Fruit fly (Drosophila melanogaster) whole organism, embryonic: ENCODE measurements around the gene CG31068.

Source experiments
- Awh ChIP-seq: fragments of 200-800 bp; sonication (Bioruptor generic); IDR thresholded peaks from 2 replicates; pipeline ENCODE4, ENCODE4 v1.3.6; 2022; ENCODE audit warnings: missing biosample characterization, missing genetic modification characterization
- B-H1 ChIP-seq: fragments of 200-800 bp; sonication (Bioruptor generic); IDR thresholded peaks from 3 replicates; pipeline ENCODE4 v1.3.6; 2022; ENCODE audit warnings: missing biosample characterization, missing genetic modification characterization
- Bdp1 ChIP-seq: fragments of 200-800 bp; sonication (Bioruptor generic); optimal IDR thresholded peaks from 3 replicates; lab custom pipeline; 2016; ENCODE audit warnings: missing biosample characterization, missing genetic modification characterization
- BtbVII ChIP-seq: fragments of 200-800 bp; sonication (Bioruptor generic); optimal IDR thresholded peaks from 3 replicates; lab custom pipeline; 2017; ENCODE audit warnings: missing biosample characterization, mild to moderate bottlenecking, missing genetic modification characterization
- Bteb2 ChIP-seq: fragments of 200-800 bp; sonication (Bioruptor generic); optimal IDR thresholded peaks from 2 replicates; lab custom pipeline; 2016; ENCODE audit warnings: missing biosample characterization, missing genetic modification characterization
- CG11398 ChIP-seq: fragments of 200-800 bp; sonication (Bioruptor generic); optimal IDR thresholded peaks from 2 replicates; lab custom pipeline; 2016; ENCODE audit warnings: missing biosample characterization, missing genetic modification characterization
- CG11504 ChIP-seq: fragments of 200-800 bp; sonication (Bioruptor generic); optimal IDR thresholded peaks from 3 replicates; lab custom pipeline; 2019; ENCODE audit warnings: missing biosample characterization, mild to moderate bottlenecking, missing genetic modification characterization, moderate library complexity
- CG12942 ChIP-seq: fragments of 200-800 bp; sonication (Bioruptor generic); optimal IDR thresholded peaks from 3 replicates; lab custom pipeline; 2016; ENCODE audit warnings: missing biosample characterization, missing genetic modification characterization
- CG13287 ChIP-seq: fragments of 200-800 bp; sonication (Bioruptor generic); IDR thresholded peaks from 2 replicates; pipeline ENCODE4 v1.3.6; 2022; ENCODE audit warnings: missing biosample characterization, missing genetic modification characterization; ENCODE audit not compliant: partially characterized antibody
- CG15514 ChIP-seq: fragments of 200-800 bp; sonication (Bioruptor generic); optimal IDR thresholded peaks from 3 replicates; lab custom pipeline; 2017; ENCODE audit warnings: missing biosample characterization, missing genetic modification characterization, mild to moderate bottlenecking, moderate library complexity, missing genetic modification reagents
- CG18476 ChIP-seq: fragments of 200-800 bp; sonication (Bioruptor generic); optimal IDR thresholded peaks from 2 replicates; lab custom pipeline; 2016; ENCODE audit warnings: missing biosample characterization, mild to moderate bottlenecking, missing genetic modification characterization
- CG2129 ChIP-seq: fragments of 200-800 bp; sonication (Bioruptor generic); IDR thresholded peaks from 2 replicates; pipeline ENCODE4 v1.3.6; 2022; ENCODE audit warnings: missing biosample characterization, missing genetic modification characterization; ENCODE audit not compliant: partially characterized antibody
- CG4617 ChIP-seq: fragments of 200-800 bp; sonication (Bioruptor generic); optimal IDR thresholded peaks from 3 replicates; lab custom pipeline; 2016; ENCODE audit warnings: missing biosample characterization, missing genetic modification characterization, borderline replicate concordance
- CG6765 ChIP-seq: fragments of 200-800 bp; sonication (Bioruptor generic); optimal IDR thresholded peaks from 3 replicates; lab custom pipeline; 2017; ENCODE audit warnings: missing biosample characterization, mild to moderate bottlenecking, missing genetic modification characterization
- CG7556 ChIP-seq: fragments of 200-800 bp; sonication (Bioruptor generic); optimal IDR thresholded peaks from 2 replicates; lab custom pipeline; 2017; ENCODE audit warnings: missing biosample characterization, mild to moderate bottlenecking, missing genetic modification characterization
- CG9437 ChIP-seq: fragments of 200-800 bp; sonication (Bioruptor generic); optimal IDR thresholded peaks from 2 replicates; lab custom pipeline; 2018; ENCODE audit warnings: missing biosample characterization, mild to moderate bottlenecking, missing genetic modification characterization
- CG9609 ChIP-seq: fragments of 200-800 bp; sonication (Bioruptor generic); optimal IDR thresholded peaks from 3 replicates; lab custom pipeline; 2016; ENCODE audit warnings: missing biosample characterization, missing genetic modification characterization
- D19A ChIP-seq: fragments of 200-800 bp; optimal IDR thresholded peaks from 3 replicates; lab custom pipeline; 2019; ENCODE audit warnings: missing biosample characterization, mild to moderate bottlenecking, missing genetic modification characterization, moderate library complexity
- Dbx ChIP-seq: fragments of 200-800 bp; sonication (Bioruptor generic); IDR thresholded peaks from 3 replicates; pipeline ENCODE4 v1.3.6; 2022; ENCODE audit warnings: missing biosample characterization, missing genetic modification characterization
- Deaf1 ChIP-seq: fragments of 200-800 bp; optimal IDR thresholded peaks from 3 replicates; lab custom pipeline; 2019; ENCODE audit warnings: missing biosample characterization, mild to moderate bottlenecking, missing genetic modification characterization, moderate library complexity
- Dek ChIP-seq: fragments of 200-800 bp; sonication (Bioruptor generic); optimal IDR thresholded peaks from 3 replicates; lab custom pipeline; 2019; ENCODE audit warnings: missing biosample characterization, mild to moderate bottlenecking, missing genetic modification characterization, moderate library complexity
- E2f1 ChIP-seq: fragments of 200-800 bp; sonication (Bioruptor generic); IDR thresholded peaks from 2 replicates; pipeline ENCODE4 v1.3.6; 2022; ENCODE audit warnings: missing biosample characterization, missing genetic modification characterization
- E2f2 ChIP-seq: fragments of 200-800 bp; sonication (Bioruptor generic); IDR thresholded peaks from 2 replicates; pipeline ENCODE4 v1.3.6; 2022; ENCODE audit warnings: missing biosample characterization, missing genetic modification characterization
- Ets97D ChIP-seq: fragments of 200-800 bp; sonication (Bioruptor generic); optimal IDR thresholded peaks from 3 replicates; lab custom pipeline; 2016; ENCODE audit warnings: missing biosample characterization, missing genetic modification characterization
- H15 ChIP-seq: fragments of 200-800 bp; sonication (Bioruptor generic); IDR thresholded peaks from 3 replicates; pipeline ENCODE4 v1.3.6; 2022; ENCODE audit warnings: missing biosample characterization, missing genetic modification characterization
- HLH4C ChIP-seq: fragments of 200-800 bp; sonication (Bioruptor generic); IDR thresholded peaks from 3 replicates; pipeline ENCODE4 v1.3.6; 2022; ENCODE audit warnings: missing biosample characterization, missing genetic modification characterization; ENCODE audit not compliant: partially characterized antibody
- Jarid2 ChIP-seq: fragments of 200-800 bp; sonication (Bioruptor generic); optimal IDR thresholded peaks from 3 replicates; lab custom pipeline; 2017; ENCODE audit warnings: mild to moderate bottlenecking, missing biosample characterization, missing genetic modification reagents, missing genetic modification characterization
- Kr ChIP-seq: fragments of 200-800 bp; sonication (Bioruptor generic); optimal IDR thresholded peaks from 2 replicates; lab custom pipeline; 2017; ENCODE audit warnings: missing biosample characterization, mild to moderate bottlenecking, missing genetic modification characterization
- MESR4 ChIP-seq: fragments of 200-800 bp; sonication (Bioruptor generic); optimal IDR thresholded peaks from 2 replicates; lab custom pipeline; 2018; ENCODE audit warnings: missing biosample characterization, mild to moderate bottlenecking, missing genetic modification characterization, moderate library complexity
- Mes4 ChIP-seq: fragments of 200-800 bp; sonication (Bioruptor generic); optimal IDR thresholded peaks from 2 replicates; lab custom pipeline; 2016; ENCODE audit warnings: missing biosample characterization, missing genetic modification characterization
- PHDP ChIP-seq: fragments of 200-800 bp; sonication (Bioruptor generic); optimal IDR thresholded peaks from 3 replicates; lab custom pipeline; 2018; ENCODE audit warnings: missing biosample characterization, mild to moderate bottlenecking, missing genetic modification characterization, moderate library complexity
- Sry-β ChIP-seq: fragments of 200-800 bp; sonication (Bioruptor generic); optimal IDR thresholded peaks from 2 replicates; lab custom pipeline; 2018; ENCODE audit warnings: missing biosample characterization, mild to moderate bottlenecking, missing genetic modification characterization, moderate library complexity
- al ChIP-seq: fragments of 200-800 bp; sonication (Bioruptor generic); IDR thresholded peaks from 2 replicates; pipeline ENCODE4 v1.3.6; 2022; ENCODE audit warnings: missing biosample characterization, missing genetic modification characterization
- amos ChIP-seq: fragments of 200-800 bp; sonication (Bioruptor generic); IDR thresholded peaks from 2 replicates; pipeline ENCODE4 v1.3.6; 2022; ENCODE audit warnings: missing biosample characterization, missing genetic modification characterization; ENCODE audit not compliant: partially characterized antibody
- ato ChIP-seq: fragments of 200-800 bp; sonication (Bioruptor generic); IDR thresholded peaks from 2 replicates; pipeline ENCODE4 v1.3.6; 2022; ENCODE audit warnings: missing biosample characterization, missing genetic modification characterization; ENCODE audit not compliant: partially characterized antibody
- cas ChIP-seq: fragments of 200-800 bp; sonication (Bioruptor generic); IDR thresholded peaks from 2 replicates; pipeline ENCODE4 v1.3.6; 2022; ENCODE audit warnings: missing biosample characterization, missing genetic modification characterization
- crp ChIP-seq, 2 experiments: fragments of 200-800 bp; sonication (Bioruptor generic); optimal IDR thresholded peaks; 2 replicates in 1 of 2; 3 replicates in 1 of 2; lab custom pipeline; 2017; ENCODE audit warnings: missing biosample characterization in 2 of 2, missing genetic modification characterization in 2 of 2, mild to moderate bottlenecking in 1 of 2, moderate library complexity in 1 of 2
- dysf ChIP-seq: fragments of 200-800 bp; sonication (Bioruptor generic); IDR thresholded peaks from 3 replicates; pipeline ENCODE4 v1.3.6; 2022; ENCODE audit warnings: missing biosample characterization, missing genetic modification characterization
- fu2 ChIP-seq: fragments of 200-800 bp; sonication (Bioruptor generic); optimal IDR thresholded peaks from 2 replicates; lab custom pipeline; 2016; ENCODE audit warnings: missing biosample characterization, missing genetic modification characterization
- jing ChIP-seq: fragments of 200-800 bp; sonication (Bioruptor generic); optimal IDR thresholded peaks from 2 replicates; lab custom pipeline; 2018; ENCODE audit warnings: missing biosample characterization, mild to moderate bottlenecking, missing genetic modification characterization
- kay ChIP-seq: fragments of 200-800 bp; sonication (Bioruptor generic); optimal IDR thresholded peaks from 2 replicates; lab custom pipeline; 2016; ENCODE audit warnings: missing biosample characterization, missing genetic modification characterization
- lilli ChIP-seq: fragments of 200-800 bp; sonication (Bioruptor generic); optimal IDR thresholded peaks from 3 replicates; lab custom pipeline; 2016; ENCODE audit warnings: missing biosample characterization, missing genetic modification characterization
- lola ChIP-seq, 3 experiments: fragments of >200 bp in 2 of 3; fragments of 200-800 bp in 1 of 3; sonication (Bioruptor generic) in 1 of 3; optimal IDR thresholded peaks; 2 replicates each; lab custom pipeline; 2017 to 2019; ENCODE audit warnings: missing biosample characterization in 3 of 3, missing genetic modification characterization in 3 of 3, mild to moderate bottlenecking in 1 of 3, moderate library complexity in 1 of 3
- ttk ChIP-seq: fragments of 200-800 bp; sonication (Bioruptor generic); IDR thresholded peaks from 2 replicates; pipeline ENCODE4 v2.1.2; 2022; ENCODE audit warnings: missing biosample characterization, missing genetic modification characterization
- unc-4 ChIP-seq: fragments of 200-800 bp; sonication (Bioruptor generic); IDR thresholded peaks from 2 replicates; pipeline ENCODE4 v1.3.6; 2022; ENCODE audit warnings: missing biosample characterization, missing genetic modification characterization; ENCODE audit not compliant: partially characterized antibody
- unpg ChIP-seq: fragments of 200-800 bp; sonication (Bioruptor generic); optimal IDR thresholded peaks from 3 replicates; lab custom pipeline; 2018; ENCODE audit warnings: missing biosample characterization, mild to moderate bottlenecking, missing genetic modification characterization, moderate library complexity
- vvl ChIP-seq: fragments of 200-800 bp; sonication (Bioruptor generic); IDR thresholded peaks from 2 replicates; pipeline ENCODE4 v1.3.6; 2022; ENCODE audit warnings: missing biosample characterization, missing genetic modification characterization
- wor ChIP-seq: fragments of 200-800 bp; sonication (Bioruptor generic); IDR thresholded peaks from 2 replicates; pipeline ENCODE4 v1.3.6; 2022; ENCODE audit warnings: missing biosample characterization, missing genetic modification characterization

CG31068 gene

DNA sequence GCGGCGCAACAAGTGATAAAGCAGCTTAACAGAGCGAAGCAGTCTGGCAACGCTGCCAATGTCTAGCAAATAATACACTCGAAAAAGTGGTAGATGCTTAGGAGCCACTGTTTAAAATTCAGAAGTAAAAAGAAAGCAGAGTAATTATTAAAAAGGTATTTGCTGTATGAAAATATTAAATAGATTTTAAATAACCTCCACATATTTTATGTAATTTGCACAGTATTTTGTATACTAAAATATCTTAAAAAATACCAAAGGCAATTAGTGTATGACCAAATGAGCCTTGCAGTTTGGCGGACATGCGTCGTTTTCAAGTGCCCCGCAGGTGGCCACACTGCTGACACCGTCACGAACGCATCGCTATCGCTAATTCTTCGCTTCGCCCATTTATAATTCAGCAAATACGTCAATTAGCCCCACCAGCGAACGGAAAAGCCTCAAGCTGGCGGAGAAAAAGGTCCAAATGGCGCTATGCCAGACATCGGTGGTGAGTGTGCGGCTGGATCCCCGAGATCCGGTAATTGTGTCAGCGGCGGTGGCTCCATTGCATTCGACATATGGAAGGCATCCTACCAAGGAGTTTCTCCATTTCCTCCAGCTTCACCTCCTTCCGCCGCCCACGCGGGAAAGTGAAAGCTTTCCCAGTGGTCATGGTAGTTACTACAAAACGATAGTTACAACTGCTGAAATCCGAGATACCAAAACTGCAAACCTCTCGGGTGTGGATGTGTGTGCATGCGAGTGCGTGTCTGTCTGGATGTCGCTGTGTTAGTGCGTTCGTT, 19.8 kb downstream of the CG31068 start, which contains the start of gene pll (continued):
- peak; percentile 69 for TF ChIP-seq CG13287 (GFP tag; lab: Robert Waterston, UW)
- TF ChIP-seq BtbVII (GFP tag; lab: Kevin White, UChicago), result peak; percentile 34
- no peak for TF ChIP-seq CG9437
- TF ChIP-seq lilli (GFP tag; lab: Kevin White, UChicago), result peak; percentile 89
- no peak for TF ChIP-seq CG11398 (GFP tag; lab: Kevin White, UChicago)
- TF ChIP-seq crp (GFP tag; optimal IDR thresholded peaks at IDR 0.05; lab: Kevin White, UChicago), result peak in 1 of 2 experiments; percentile 36
- no peak for TF ChIP-seq CG2129 (GFP tag; lab: Robert Waterston, UW)
- peak; percentile 82 for TF ChIP-seq H15 (GFP tag; lab: Robert Waterston, UW)
- peak; percentile 72 for TF ChIP-seq CG7556 (GFP tag; lab: Kevin White, UChicago)
- TF ChIP-seq ttk (GFP tag; lab: Robert Waterston, UW), result peak; percentile 84
- peak; percentile 75 for TF ChIP-seq wor (GFP tag; lab: Robert Waterston, UW)
- TF ChIP-seq Jarid2 (GFP tag; lab: Kevin White, UChicago), result peak; percentile 28
- peak; percentile 90 for TF ChIP-seq E2f1
- peak; percentile 78 for TF ChIP-seq Dek
- TF ChIP-seq MESR4 (GFP tag; lab: Kevin White, UChicago), result peak; percentile 76
- no peak for TF ChIP-seq jing (GFP tag; lab: Kevin White, UChicago)
- peak; percentile 93 for TF ChIP-seq vvl
- TF ChIP-seq CG9609 (GFP tag; lab: Kevin White, UChicago), result peak; percentile 53
- TF ChIP-seq lola (GFP tag; optimal IDR thresholded peaks at IDR 0.05; lab: Kevin White, UChicago), result peak in 1 of 3 experiments; percentile 55
- TF ChIP-seq CG4617 (GFP tag; lab: Kevin White, UChicago), result peak; percentile 94
- TF ChIP-seq Ets97D, result peak; percentile 84
- TF ChIP-seq CG11504 (tag; lab: Kevin White, UChicago), result no peak
- peak; percentile 84 for TF ChIP-seq Awh (GFP tag; lab: Robert Waterston, UW)
- no peak for TF ChIP-seq D19A
- TF ChIP-seq HLH4C (GFP tag; lab: Robert Waterston, UW), result peak; percentile 51; the same call in 1 of the 3 replicates
- peak; percentile 70 for TF ChIP-seq CG18476 (GFP tag; lab: Kevin White, UChicago)
- TF ChIP-seq B-H1 (GFP tag; lab: Robert Waterston, UW), result peak; percentile 90
- peak; percentile 81 for TF ChIP-seq Bteb2
- TF ChIP-seq Sry-β (GFP tag; lab: Kevin White, UChicago), result no peak
- TF ChIP-seq al (GFP tag; lab: Robert Waterston, UW), result peak; percentile 83
- TF ChIP-seq E2f2 (GFP tag; lab: Robert Waterston, UW), result peak; percentile 74
- peak; percentile 25 for TF ChIP-seq Bdp1 (GFP tag; lab: Kevin White, UChicago)
- no peak for TF ChIP-seq ato
- peak; percentile 71 for TF ChIP-seq cas (GFP tag; lab: Robert Waterston, UW)
- peak; percentile 82 for TF ChIP-seq PHDP (tag; lab: Kevin White, UChicago)
- TF ChIP-seq CG12942 (GFP tag; lab: Kevin White, UChicago), result peak; percentile 82
- peak; percentile 49 for TF ChIP-seq fu2
- TF ChIP-seq CG15514 (GFP tag; lab: Kevin White, UChicago), result peak; percentile 79
- peak; percentile 59 for TF ChIP-seq unc-4
- peak; percentile 10 for TF ChIP-seq Mes4 (GFP tag; lab: Kevin White, UChicago)
- TF ChIP-seq dysf (GFP tag; lab: Robert Waterston, UW), result peak; percentile 87
- no peak for TF ChIP-seq Kr (GFP tag; lab: Kevin White, UChicago)
- peak; percentile 58 for TF ChIP-seq Deaf1 (tag; lab: Kevin White, UChicago)
- peak; percentile 65 for TF ChIP-seq kay
- peak; percentile 8 for TF ChIP-seq CG6765
- peak; percentile 84 for TF ChIP-seq unpg (GFP tag; lab: Kevin White, UChicago)
- peak; percentile 90 for TF ChIP-seq Dbx (GFP tag; lab: Robert Waterston, UW)
- peak; percentile 50; the same call in 1 of the 2 replicates for TF ChIP-seq amos (GFP tag; lab: Robert Waterston, UW)
